Fruit fly (Drosophila melanogaster): Measurements from ENCODE around the gene CG13064.

- no peak for TF ChIP-seq dl (GFP tag; optimal IDR thresholded peaks at IDR 0.05; ENCODE audit: insufficient read depth in 1 of 2, partially characterized antibody in 2 of 2)
- no peak for TF ChIP-seq Hr78 (GFP tag; optimal IDR thresholded peaks at IDR 0.05)
- TF ChIP-seq CG32264 (GFP tag; optimal IDR thresholded peaks at IDR 0.05), result no peak
- no peak for TF ChIP-seq OdsH (GFP tag; optimal IDR thresholded peaks at IDR 0.05)
- no peak for TF ChIP-seq Mio (GFP tag; optimal IDR thresholded peaks at IDR 0.05)
- no peak for TF ChIP-seq sage (GFP tag; optimal IDR thresholded peaks at IDR 0.05)
- TF ChIP-seq usp (GFP tag; optimal IDR thresholded peaks at IDR 0.05), result no peak
- no peak for TF ChIP-seq fru (GFP tag; optimal IDR thresholded peaks at IDR 0.05)
- no peak for TF ChIP-seq h (GFP tag; optimal IDR thresholded peaks at IDR 0.05)
- no peak for TF ChIP-seq Myc (optimal IDR thresholded peaks at IDR 0.05)
- no peak for TF ChIP-seq Dfd (GFP tag; optimal IDR thresholded peaks at IDR 0.05)
Observed at dm6 chr3L:16323372-16323771, 43.2 kb downstream of the CG13064 start, which contains the start of gene CG13059.

All from whole organism, wandering third instar larva.